Comparison of ENCODE assay signal across 1 fruit fly cellular context in the genomic region with DNA sequence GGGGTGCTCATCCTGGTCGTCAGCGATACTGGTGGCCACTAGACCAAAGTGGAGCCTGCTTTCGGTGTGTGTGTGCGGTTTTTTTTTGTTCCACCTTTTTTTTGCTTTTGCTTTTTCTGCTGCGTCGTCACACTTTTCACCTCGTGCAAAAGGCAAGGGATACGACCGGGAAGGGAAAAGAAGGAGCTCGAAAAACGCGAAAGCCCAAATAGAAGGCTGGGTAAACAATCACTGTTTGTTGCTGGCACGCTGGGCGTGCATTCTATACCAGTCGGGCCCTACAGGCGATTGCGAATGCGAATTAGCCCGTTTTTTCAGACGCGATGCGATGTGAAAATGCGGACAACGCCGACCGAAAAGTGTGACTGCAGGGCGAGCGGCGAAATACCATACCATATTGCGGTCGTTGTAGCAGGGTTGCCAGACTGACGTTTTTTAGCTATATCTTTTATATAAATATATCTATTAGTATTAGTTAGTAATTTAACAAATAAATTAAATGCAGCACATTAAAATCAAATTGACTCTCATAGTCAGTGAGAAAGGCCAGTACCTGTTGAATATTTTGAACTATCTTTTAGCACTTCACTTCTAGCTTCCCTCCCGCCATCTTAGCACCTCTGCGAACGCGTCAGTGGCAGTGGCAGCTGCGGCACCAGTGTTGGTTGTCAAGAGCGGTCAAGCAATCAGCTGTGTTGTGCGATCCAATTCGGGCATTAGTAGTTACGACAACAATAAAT.
A peak's percentile ranks its signal among the peaks of the same experiment; 100 is the strongest.
TF ChIP-seq lines count a peak whose summit lies in the region.

A gene (minus strand): TSS at position 371 of the 740 bp plus-strand sequence.
A gene (plus strand): TSS at position 666 of the 740 bp plus-strand sequence.

TF ChIP-seq in whole organism, embryonic, 481 proteins besides CTCF, POLR2A, EP300 and RAD21 (continued from another document):
- TF ChIP-seq pzg (GFP tag; optimal IDR thresholded peaks at IDR 0.05; lab: Kevin White, UChicago), result peak; percentile 71
- TF ChIP-seq MBD-R2 (GFP tag; IDR thresholded peaks at IDR 0.05; lab: Robert Waterston, UW), result peak; percentile 81
- 0 out of 2 replicates have a peak, but pooled peaks have one; percentile 32 for TF ChIP-seq CG11085 (GFP tag; IDR thresholded peaks at IDR 0.05; lab: Robert Waterston, UW)
- TF ChIP-seq CG15601 (tag; optimal IDR thresholded peaks at IDR 0.05; lab: Kevin White, UChicago), result peak; percentile 39
- TF ChIP-seq trem (tag; optimal IDR thresholded peaks at IDR 0.05; lab: Kevin White, UChicago), result peak; percentile 63
- TF ChIP-seq CG4617 (GFP tag; optimal IDR thresholded peaks at IDR 0.05; lab: Kevin White, UChicago; ENCODE audit: borderline replicate concordance), result peak; percentile 42
- peak; percentile 46 for TF ChIP-seq bcd (GFP tag; optimal IDR thresholded peaks at IDR 0.05; lab: Kevin White, UChicago)
- TF ChIP-seq phol (tag; optimal IDR thresholded peaks at IDR 0.05; lab: Kevin White, UChicago), result peak; percentile 76
- 0 out of 2 replicates have a peak, but pooled peaks have one; percentile 26 for TF ChIP-seq Xrp1 (GFP tag; IDR thresholded peaks at IDR 0.05; lab: Robert Waterston, UW)
- peak; percentile 36; the same call in 1 of the 2 replicates for TF ChIP-seq seq (GFP tag; IDR thresholded peaks at IDR 0.05; lab: Robert Waterston, UW)
- TF ChIP-seq CG12942 (GFP tag; optimal IDR thresholded peaks at IDR 0.05; lab: Kevin White, UChicago), result no peak
- peak; percentile 58 for TF ChIP-seq grau (tag; optimal IDR thresholded peaks at IDR 0.05; lab: Kevin White, UChicago)
- TF ChIP-seq ssp (GFP tag; IDR thresholded peaks at IDR 0.05; lab: Robert Waterston, UW), result peak; percentile 32; the same call in 1 of the 2 replicates
- peak; percentile 17 for TF ChIP-seq Fer3 (tag; optimal IDR thresholded peaks at IDR 0.05; lab: Kevin White, UChicago)
- TF ChIP-seq Bteb2 (GFP tag; optimal IDR thresholded peaks at IDR 0.05; lab: Kevin White, UChicago), result no peak
- TF ChIP-seq CG15479 (GFP tag; optimal IDR thresholded peaks at IDR 0.05; lab: Kevin White, UChicago), result peak; percentile 36
- TF ChIP-seq TFAM (GFP tag; optimal IDR thresholded peaks at IDR 0.05; lab: Kevin White, UChicago), result no peak
- peak; percentile 42 for TF ChIP-seq Deaf1 (tag; optimal IDR thresholded peaks at IDR 0.05; lab: Kevin White, UChicago)
- TF ChIP-seq slbo (GFP tag; IDR thresholded peaks at IDR 0.05; lab: Robert Waterston, UW), result peak; percentile 62; the same call in 1 of the 2 replicates
- no peak for TF ChIP-seq Dip2 (GFP tag; IDR thresholded peaks at IDR 0.05; lab: Robert Waterston, UW)
- peak; percentile 38 for TF ChIP-seq CG12104 (GFP tag; optimal IDR thresholded peaks at IDR 0.05; lab: Kevin White, UChicago)
- TF ChIP-seq prd (optimal IDR thresholded peaks at IDR 0.05; lab: Kevin White, UChicago), result no peak
- peak; percentile 25; the same call in 1 of the 3 replicates for TF ChIP-seq prd (GFP tag; IDR thresholded peaks at IDR 0.05; lab: Robert Waterston, UW)
- peak; percentile 8 for TF ChIP-seq CG17359 (tag; optimal IDR thresholded peaks at IDR 0.05; lab: Kevin White, UChicago)
- TF ChIP-seq Nf-YC (tag; optimal IDR thresholded peaks at IDR 0.05; lab: Kevin White, UChicago), result peak; percentile 75
- TF ChIP-seq Awh (GFP tag; IDR thresholded peaks at IDR 0.05; lab: Robert Waterston, UW), result no peak
- peak; percentile 12 for TF ChIP-seq Six4 (GFP tag; optimal IDR thresholded peaks at IDR 0.05; lab: Kevin White, UChicago)
- TF ChIP-seq CG14710 (tag; optimal IDR thresholded peaks at IDR 0.05; lab: Kevin White, UChicago), result peak; percentile 73
- peak; percentile 41; the same call in 1 of the 2 replicates for TF ChIP-seq Rfx (GFP tag; IDR thresholded peaks at IDR 0.05; lab: Robert Waterston, UW)
- peak; percentile 95 for TF ChIP-seq Sry-β (GFP tag; optimal IDR thresholded peaks at IDR 0.05; lab: Kevin White, UChicago)
- peak; percentile 27; the same call in 1 of the 2 replicates for TF ChIP-seq amos (GFP tag; IDR thresholded peaks at IDR 0.05; lab: Robert Waterston, UW; ENCODE audit: partially characterized antibody)
- peak; percentile 4 for TF ChIP-seq CG10462 (GFP tag; optimal IDR thresholded peaks at IDR 0.05; lab: Kevin White, UChicago)
- peak; percentile 21 for TF ChIP-seq CG4424 (GFP tag; optimal IDR thresholded peaks at IDR 0.05; lab: Kevin White, UChicago)
- peak; percentile 42 for TF ChIP-seq Med (GFP tag; lab: Kevin White, UChicago)
- TF ChIP-seq Atf6 (GFP tag; IDR thresholded peaks at IDR 0.05; lab: Robert Waterston, UW), result no peak
- TF ChIP-seq Aef1 (GFP tag; IDR thresholded peaks at IDR 0.05; lab: Robert Waterston, UW), result peak; percentile 38; the same call in 2 of the 3 replicates
- peak; percentile 3 for TF ChIP-seq CG4820 (GFP tag; optimal IDR thresholded peaks at IDR 0.05; lab: Kevin White, UChicago)
- TF ChIP-seq Sin3A (optimal IDR thresholded peaks at IDR 0.05; lab: Kevin White, UChicago), result peak; percentile 81
- peak; percentile 52 for TF ChIP-seq Dp (GFP tag; optimal IDR thresholded peaks at IDR 0.05; lab: Kevin White, UChicago)
- peak in 1 of 3 experiments; percentile 31 for TF ChIP-seq lola (GFP tag; optimal IDR thresholded peaks at IDR 0.05; lab: Kevin White, UChicago)
- peak; percentile 5 for TF ChIP-seq Nf-YB (GFP tag; optimal IDR thresholded peaks at IDR 0.05; lab: Kevin White, UChicago)
- TF ChIP-seq CG7556 (GFP tag; optimal IDR thresholded peaks at IDR 0.05; lab: Kevin White, UChicago), result peak; percentile 39
- peak; percentile 25 for TF ChIP-seq CG8290 (GFP tag; optimal IDR thresholded peaks at IDR 0.05; lab: Kevin White, UChicago)
- TF ChIP-seq CG8290 (tag; optimal IDR thresholded peaks at IDR 0.05; lab: Kevin White, UChicago), result peak in 1 of 2 experiments; percentile 24
